Fruit fly (Drosophila melanogaster) whole organism, embryonic: ENCODE results near the gene CG15543.

Source experiments
- CG11456 ChIP-seq: fragments of 200-800 bp; sonication (Bioruptor generic); IDR thresholded peaks from 3 replicates; pipeline ENCODE4 v1.3.6; 2022; ENCODE audit warnings: missing biosample characterization, missing genetic modification characterization
- CG17568 ChIP-seq: fragments of 200-800 bp; sonication (Bioruptor generic); optimal IDR thresholded peaks from 2 replicates; lab custom pipeline; 2018; ENCODE audit warnings: missing biosample characterization, mild to moderate bottlenecking, missing genetic modification characterization, moderate library complexity
- mirr ChIP-seq: fragments of 200-800 bp; sonication (Bioruptor generic); optimal IDR thresholded peaks from 3 replicates; lab custom pipeline; 2018; ENCODE audit warnings: missing biosample characterization, mild to moderate bottlenecking, missing genetic modification characterization
- sob ChIP-seq: fragments of 200-800 bp; sonication (Bioruptor generic); IDR thresholded peaks from 2 replicates; pipeline ENCODE4 v1.3.6; 2022; ENCODE audit warnings: missing biosample characterization, missing genetic modification characterization

dm6 chr3R:30770709-30771108 is 28.0 kb downstream of the CG15543 start:
- TF ChIP-seq CG17568 (no peak), CG11456 (GFP tag; lab: Robert Waterston, UW) (no peak), sob (GFP tag; lab: Robert Waterston, UW) (no peak), mirr (GFP tag; lab: Kevin White, UChicago) (no peak)
